Worm (Caenorhabditis elegans): Measurements from ENCODE around the gene K01A6.5.

ce11 chrIV:11700752-11701151 lies 41.8 kb upstream of the K01A6.5 start, which contains the start of gene dpy-20:
- TF ChIP-seq ztf-29 (GFP tag; IDR thresholded peaks at IDR 0.05) = no peak
- TF ChIP-seq flt-1 (GFP tag; IDR thresholded peaks at IDR 0.05) = no peak
- TF ChIP-seq med-1 (GFP tag; optimal IDR thresholded peaks at IDR 0.05; ENCODE audit: insufficient read depth) = no peak
- TF ChIP-seq ref-1 (GFP tag; conservative IDR thresholded peaks at IDR 0.05) = no peak
- TF ChIP-seq T22C8.4 (GFP tag; IDR thresholded peaks at IDR 0.05) = no peak

Measured in whole organism, midembryonic.